Worm (Caenorhabditis elegans) whole organism, L4/young adult: ENCODE measurements around the gene clec-165.

Experiments used
- W03F9.2 ChIP-seq: fragments of 150-350 bp; optimal IDR thresholded peaks from 2 replicates; lab custom pipeline; 2014; ENCODE audit warnings: missing biosample characterization, missing genetic modification characterization
- dao-5 ChIP-seq: sonication (generic microtip); optimal IDR thresholded peaks from 2 replicates; lab custom pipeline; 2016; ENCODE audit warnings: missing genotype, missing genetic modification characterization, moderate library complexity, missing compliant biosample characterization
- him-1 ChIP-seq: sonication (generic microtip); optimal IDR thresholded peaks from 2 replicates; lab custom pipeline; 2016; ENCODE audit warnings: missing genotype, missing genetic modification reagents, missing genetic modification characterization, missing compliant biosample characterization

ce11 chrIV:1215536-1215935, 31.1 kb downstream of the clec-165 start:
- no peak for TF ChIP-seq W03F9.2 (tag; lab: Kevin White, UChicago)
- no peak for TF ChIP-seq him-1 (tag; lab: Kevin White, UChicago)
- TF ChIP-seq dao-5 (tag; lab: Kevin White, UChicago): no peak
